Worm (Caenorhabditis elegans) whole organism, young adult: ENCODE data around the gene B0310.3.

Experiments used
- Y56A3A.18 ChIP-seq: fragments of 200-800 bp; sonication (Bioruptor generic); IDR thresholded peaks from 2 replicates; pipeline ENCODE4 v1.3.6; 2022; ENCODE audit warnings: missing genetic modification reagents, missing genetic modification characterization, missing compliant biosample characterization
- ama-1 ChIP-seq, 3 experiments: fragments of 150-350 bp in 1 of 3; sonication (generic microtip) in 2 of 3; optimal IDR thresholded peaks; 2 replicates each; lab custom pipeline; 2014 to 2018; ENCODE audit warnings: missing biosample characterization in 2 of 3, missing genetic modification characterization in 2 of 3, missing genetic modification reagents in 2 of 3
- mxl-1 ChIP-seq: sonication (generic microtip); optimal IDR thresholded peaks from 2 replicates; lab custom pipeline; 2016; ENCODE audit warnings: missing genetic modification characterization, missing compliant biosample characterization
- nhr-27 ChIP-seq: fragments of 200-800 bp; sonication (Bioruptor generic); optimal IDR thresholded peaks from 2 replicates; lab custom pipeline; 2018; ENCODE audit warnings: mild to moderate bottlenecking, missing genetic modification characterization, moderate library complexity, missing compliant biosample characterization
- xnd-1 ChIP-seq: sonication (generic microtip); optimal IDR thresholded peaks from 2 replicates; lab custom pipeline; 2016; ENCODE audit warnings: missing genotype, missing genetic modification reagents, missing genetic modification characterization, missing compliant biosample characterization
- zfh-2 ChIP-seq: fragments of 200-800 bp; sonication (Bioruptor generic); conservative IDR thresholded peaks from 2 replicates; pipeline ENCODE4 v1.3.6; 2022; ENCODE audit warnings: missing genetic modification reagents, missing genetic modification characterization, missing compliant biosample characterization
- ztf-25 ChIP-seq: fragments of 200-800 bp; sonication (Bioruptor generic); IDR thresholded peaks from 2 replicates; pipeline ENCODE4 v1.3.6; 2022; ENCODE audit warnings: missing genetic modification reagents, missing genetic modification characterization, missing compliant biosample characterization
- ztf-3 ChIP-seq: fragments of 200-800 bp; sonication (Bioruptor generic); optimal IDR thresholded peaks from 2 replicates; lab custom pipeline; 2018; ENCODE audit warnings: mild to moderate bottlenecking, missing genetic modification characterization, missing compliant biosample characterization

DNA sequence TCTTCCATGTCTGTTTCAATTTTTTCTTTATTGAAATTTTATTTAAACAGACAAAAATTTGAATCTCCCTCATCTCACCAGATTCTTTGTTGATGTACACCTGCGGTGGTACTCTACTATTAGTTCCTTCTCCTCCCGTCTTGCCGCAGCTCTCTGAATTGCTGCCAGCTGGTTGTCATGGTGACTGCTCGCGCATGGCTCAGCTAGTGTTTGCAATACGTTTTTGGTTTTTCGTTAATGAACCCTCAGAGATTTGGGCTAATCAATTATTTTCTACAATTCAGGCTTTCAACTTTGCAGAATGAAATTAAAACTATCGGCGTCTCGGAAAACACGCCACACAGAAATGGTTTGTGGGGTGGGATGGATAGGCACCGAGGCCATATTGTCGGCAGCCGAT lies 39.6 kb downstream of the B0310.3 start, which contains the start of gene che-2:
- TF ChIP-seq ama-1 (optimal IDR thresholded peaks at IDR 0.05; lab: Kevin White, UChicago) (no peak), ama-1 (GFP tag; optimal IDR thresholded peaks at IDR 0.05; lab: Kevin White, UChicago) (no peak), Y56A3A.18 (GFP tag; lab: Robert Waterston, UW) (no peak), ztf-3 (GFP tag; lab: Kevin White, UChicago) (no peak), xnd-1 (tag; lab: Kevin White, UChicago) (no peak), ztf-25 (GFP tag; lab: Robert Waterston, UW) (no peak), mxl-1 (no peak), zfh-2 (GFP tag; lab: Robert Waterston, UW) (no peak), nhr-27 (no peak)
